Fruit fly (Drosophila melanogaster) whole organism, embryonic: ENCODE measurements around the gene CG14881.

Experiments used
- Aef1 ChIP-seq: fragments of 200-800 bp; sonication (Bioruptor generic); IDR thresholded peaks from 3 replicates; pipeline ENCODE4 v1.3.6; 2022; ENCODE audit warnings: missing biosample characterization, missing genetic modification characterization
- Antp ChIP-seq: fragments of 200-800 bp; sonication (Bioruptor generic); optimal IDR thresholded peaks from 3 replicates; lab custom pipeline; 2016; ENCODE audit warnings: missing biosample characterization, missing genetic modification characterization
- Bgb ChIP-seq: fragments of 200-800 bp; sonication (Bioruptor generic); IDR thresholded peaks from 2 replicates; pipeline ENCODE4 v1.3.6; 2022; ENCODE audit warnings: missing biosample characterization, missing genetic modification characterization; ENCODE audit not compliant: partially characterized antibody
- Blimp-1 ChIP-seq: fragments of 200-800 bp; sonication (Bioruptor generic); optimal IDR thresholded peaks from 3 replicates; lab custom pipeline; 2018; ENCODE audit warnings: missing biosample characterization, missing genetic modification characterization, mild to moderate bottlenecking, moderate library complexity, missing genetic modification reagents
- CG11085 ChIP-seq: fragments of 200-800 bp; sonication (Bioruptor generic); IDR thresholded peaks from 2 replicates; pipeline ENCODE4 v1.3.6; 2022; ENCODE audit warnings: missing biosample characterization, missing genetic modification characterization
- CG15696 ChIP-seq: fragments of 200-800 bp; sonication (Bioruptor generic); optimal IDR thresholded peaks from 2 replicates; lab custom pipeline; 2019; ENCODE audit warnings: missing biosample characterization, mild to moderate bottlenecking, missing genetic modification characterization, moderate library complexity
- CG16813 ChIP-seq: fragments of 200-800 bp; sonication (Bioruptor generic); IDR thresholded peaks from 3 replicates; pipeline ENCODE4 v1.3.6; 2022; ENCODE audit warnings: missing biosample characterization, missing genetic modification characterization; ENCODE audit not compliant: partially characterized antibody
- CG16815 ChIP-seq: fragments of 200-800 bp; sonication (Bioruptor generic); optimal IDR thresholded peaks from 3 replicates; lab custom pipeline; 2017; ENCODE audit warnings: missing biosample characterization, mild to moderate bottlenecking, missing genetic modification characterization
- CG18011 ChIP-seq: fragments of 200-800 bp; sonication (Bioruptor generic); optimal IDR thresholded peaks from 2 replicates; lab custom pipeline; 2017; ENCODE audit warnings: missing biosample characterization, missing genetic modification characterization, mild to moderate bottlenecking, moderate library complexity, missing genotype
- CG33213 ChIP-seq: fragments of 200-800 bp; sonication (Bioruptor generic); optimal IDR thresholded peaks from 3 replicates; lab custom pipeline; 2016; ENCODE audit warnings: missing biosample characterization, missing genetic modification characterization
- CG4424 ChIP-seq: fragments of 200-800 bp; sonication (Bioruptor generic); optimal IDR thresholded peaks from 3 replicates; lab custom pipeline; 2016; ENCODE audit warnings: missing biosample characterization, missing genetic modification characterization
- CG6272 ChIP-seq: fragments of 200-800 bp; sonication (Bioruptor generic); IDR thresholded peaks from 2 replicates; pipeline ENCODE4 v1.3.6; 2022; ENCODE audit warnings: missing biosample characterization, missing genetic modification characterization
- CG8765 ChIP-seq: fragments of 200-800 bp; sonication (Bioruptor generic); IDR thresholded peaks from 2 replicates; pipeline ENCODE4 v1.3.6; 2022; ENCODE audit warnings: missing biosample characterization, missing genetic modification characterization
- CrebB ChIP-seq: fragments of 200-800 bp; sonication (Bioruptor generic); optimal IDR thresholded peaks from 3 replicates; lab custom pipeline; 2018; ENCODE audit warnings: missing biosample characterization, mild to moderate bottlenecking, missing genetic modification characterization
- D ChIP-seq, 2 experiments: fragments of 200-800 bp in 1 of 2; fragments of >200 bp in 1 of 2; sonication (Bioruptor generic) in 1 of 2; optimal IDR thresholded peaks; 2 replicates in 1 of 2; 3 replicates in 1 of 2; lab custom pipeline; 2017; ENCODE audit warnings: mild to moderate bottlenecking in 1 of 2, missing biosample characterization in 1 of 2, missing genetic modification characterization in 1 of 2, missing genetic modification reagents in 1 of 2
- Fer1 ChIP-seq: fragments of 200-800 bp; sonication (Bioruptor generic); optimal IDR thresholded peaks from 2 replicates; lab custom pipeline; 2017; ENCODE audit warnings: missing biosample characterization, mild to moderate bottlenecking, missing genetic modification characterization
- Gsc ChIP-seq: fragments of 200-800 bp; sonication (Bioruptor generic); IDR thresholded peaks from 2 replicates; pipeline ENCODE4 v1.3.6; 2022; ENCODE audit warnings: missing biosample characterization, missing genetic modification characterization
- H15 ChIP-seq: fragments of 200-800 bp; sonication (Bioruptor generic); IDR thresholded peaks from 3 replicates; pipeline ENCODE4 v1.3.6; 2022; ENCODE audit warnings: missing biosample characterization, missing genetic modification characterization
- H2.0 ChIP-seq: fragments of 200-800 bp; sonication (Bioruptor generic); IDR thresholded peaks from 2 replicates; pipeline ENCODE4 v1.3.6; 2022; ENCODE audit warnings: missing biosample characterization, missing genetic modification characterization
- HmgZ ChIP-seq: fragments of 200-800 bp; sonication (Bioruptor generic); optimal IDR thresholded peaks from 2 replicates; lab custom pipeline; 2018; ENCODE audit warnings: missing biosample characterization, mild to moderate bottlenecking, missing genetic modification characterization
- MBD-R2 ChIP-seq: fragments of 200-800 bp; sonication (Bioruptor generic); IDR thresholded peaks from 2 replicates; pipeline ENCODE4 v1.3.6; 2022; ENCODE audit warnings: missing biosample characterization, missing genetic modification characterization
- Mes4 ChIP-seq: fragments of 200-800 bp; sonication (Bioruptor generic); optimal IDR thresholded peaks from 2 replicates; lab custom pipeline; 2016; ENCODE audit warnings: missing biosample characterization, missing genetic modification characterization
- Mrtf ChIP-seq: fragments of 200-800 bp; sonication (Bioruptor generic); IDR thresholded peaks from 3 replicates; pipeline ENCODE4 v1.3.6; 2022; ENCODE audit warnings: missing biosample characterization, missing genetic modification characterization
- Opbp ChIP-seq: fragments of 200-800 bp; sonication (Bioruptor generic); IDR thresholded peaks from 3 replicates; pipeline ENCODE4 v1.3.6; 2022; ENCODE audit warnings: missing biosample characterization, missing genetic modification characterization; ENCODE audit not compliant: partially characterized antibody
- Ptx1 ChIP-seq: fragments of 200-800 bp; sonication (Bioruptor generic); IDR thresholded peaks from 2 replicates; pipeline ENCODE4 v1.3.6; 2022; ENCODE audit warnings: missing biosample characterization, missing genetic modification characterization
- Sin3A ChIP-seq: fragments of >200 bp; optimal IDR thresholded peaks from 2 replicates; lab custom pipeline; 2018
- Ssrp ChIP-seq: fragments of 200-800 bp; sonication (Bioruptor generic); optimal IDR thresholded peaks from 2 replicates; lab custom pipeline; 2018; ENCODE audit warnings: missing biosample characterization, mild to moderate bottlenecking, missing genetic modification characterization, moderate library complexity
- Trl ChIP-seq, 3 experiments: fragments of >200 bp in 2 of 3; fragments of 200-800 bp in 1 of 3; sonication (Bioruptor generic) in 1 of 3; optimal IDR thresholded peaks; 2 replicates in 1 of 3; 3 replicates in 2 of 3; lab custom pipeline; 2016 to 2017; ENCODE audit warnings: missing biosample characterization in 1 of 3, missing genetic modification characterization in 1 of 3
- ara ChIP-seq: fragments of 200-800 bp; sonication (Bioruptor generic); IDR thresholded peaks from 2 replicates; pipeline ENCODE4 v1.3.6; 2022; ENCODE audit warnings: missing biosample characterization, missing genetic modification characterization
- bbx ChIP-seq: fragments of 200-800 bp; sonication (Bioruptor generic); IDR thresholded peaks from 2 replicates; pipeline ENCODE4 v1.3.6; 2022; ENCODE audit warnings: missing biosample characterization, missing genetic modification characterization; ENCODE audit not compliant: partially characterized antibody
- bcd ChIP-seq: fragments of 200-800 bp; sonication (Bioruptor generic); optimal IDR thresholded peaks from 2 replicates; lab custom pipeline; 2017; ENCODE audit warnings: missing biosample characterization, mild to moderate bottlenecking, missing genetic modification characterization
- cad ChIP-seq: fragments of >200 bp; optimal IDR thresholded peaks from 2 replicates; lab custom pipeline; 2017; ENCODE audit warnings: missing biosample characterization, missing genetic modification characterization
- ci ChIP-seq: fragments of 200-800 bp; sonication (Bioruptor generic); IDR thresholded peaks from 3 replicates; pipeline ENCODE4 v1.3.6; 2022; ENCODE audit warnings: missing biosample characterization, missing genetic modification characterization
- crc ChIP-seq: fragments of 200-800 bp; sonication (Bioruptor generic); optimal IDR thresholded peaks from 2 replicates; lab custom pipeline; 2016; ENCODE audit warnings: missing biosample characterization, missing genetic modification characterization
- danr ChIP-seq: fragments of 200-800 bp; sonication (Bioruptor generic); IDR thresholded peaks from 2 replicates; pipeline ENCODE4 v1.3.6; 2022; ENCODE audit warnings: missing biosample characterization, missing genetic modification characterization
- dati ChIP-seq: fragments of 200-800 bp; sonication (Bioruptor generic); IDR thresholded peaks from 2 replicates; pipeline ENCODE4 v1.3.6; 2022; ENCODE audit warnings: missing biosample characterization, missing genetic modification characterization
- exex ChIP-seq: fragments of 200-800 bp; sonication (Bioruptor generic); optimal IDR thresholded peaks from 4 replicates; lab custom pipeline; 2018; ENCODE audit warnings: missing biosample characterization, mild to moderate bottlenecking, missing genetic modification characterization, moderate library complexity
- gro ChIP-seq: fragments of 200-800 bp; sonication (Bioruptor generic); optimal IDR thresholded peaks from 2 replicates; lab custom pipeline; 2016; ENCODE audit warnings: missing biosample characterization, missing genetic modification characterization
- hth ChIP-seq: fragments of >200 bp; optimal IDR thresholded peaks from 2 replicates; lab custom pipeline; 2017; ENCODE audit warnings: inconsistent platforms
- ind ChIP-seq: fragments of 200-800 bp; sonication (Bioruptor generic); optimal IDR thresholded peaks from 3 replicates; lab custom pipeline; 2016; ENCODE audit warnings: missing biosample characterization, missing genetic modification characterization
- lab ChIP-seq: fragments of 200-800 bp; sonication (Bioruptor generic); optimal IDR thresholded peaks from 3 replicates; lab custom pipeline; 2017; ENCODE audit warnings: missing biosample characterization, missing genetic modification characterization, mild to moderate bottlenecking, moderate library complexity, missing genetic modification reagents
- mam ChIP-seq: fragments of 200-800 bp; sonication (Bioruptor generic); optimal IDR thresholded peaks from 3 replicates; lab custom pipeline; 2016; ENCODE audit warnings: missing biosample characterization, missing genetic modification characterization
- p53 ChIP-seq: fragments of 200-800 bp; sonication (Bioruptor generic); optimal IDR thresholded peaks from 2 replicates; lab custom pipeline; 2016; ENCODE audit warnings: missing biosample characterization, missing genetic modification characterization
- row ChIP-seq: fragments of 200-800 bp; sonication (Bioruptor generic); IDR thresholded peaks from 3 replicates; pipeline ENCODE4 v1.3.6; 2022; ENCODE audit warnings: missing biosample characterization, missing genetic modification characterization
- sens-2 ChIP-seq: fragments of 200-800 bp; sonication (Bioruptor generic); IDR thresholded peaks from 2 replicates; pipeline ENCODE4 v1.3.6; 2022; ENCODE audit warnings: missing biosample characterization, missing genetic modification characterization
- sima ChIP-seq: fragments of 200-800 bp; sonication (Bioruptor generic); optimal IDR thresholded peaks from 2 replicates; lab custom pipeline; 2016; ENCODE audit warnings: missing biosample characterization, missing genetic modification characterization
- sisA ChIP-seq: fragments of 200-800 bp; sonication (Bioruptor generic); IDR thresholded peaks from 2 replicates; pipeline ENCODE4 v1.3.6; 2022; ENCODE audit warnings: missing biosample characterization, missing genetic modification characterization
- slp2 ChIP-seq: fragments of 200-800 bp; sonication (Bioruptor generic); optimal IDR thresholded peaks from 2 replicates; lab custom pipeline; 2016; ENCODE audit warnings: missing biosample characterization, missing genetic modification characterization
- ssp ChIP-seq: fragments of 200-800 bp; sonication (Bioruptor generic); IDR thresholded peaks from 2 replicates; pipeline ENCODE4 v1.3.6; 2022; ENCODE audit warnings: missing biosample characterization, missing genetic modification characterization
- stc ChIP-seq: fragments of 200-800 bp; sonication (Bioruptor generic); IDR thresholded peaks from 2 replicates; pipeline ENCODE4 v1.3.6; 2022; ENCODE audit warnings: missing biosample characterization, missing genetic modification characterization
- ttk ChIP-seq: fragments of 200-800 bp; sonication (Bioruptor generic); IDR thresholded peaks from 2 replicates; pipeline ENCODE4 v2.1.2; 2022; ENCODE audit warnings: missing biosample characterization, missing genetic modification characterization
- wor ChIP-seq: fragments of 200-800 bp; sonication (Bioruptor generic); IDR thresholded peaks from 2 replicates; pipeline ENCODE4 v1.3.6; 2022; ENCODE audit warnings: missing biosample characterization, missing genetic modification characterization

The CG14881 gene

DNA sequence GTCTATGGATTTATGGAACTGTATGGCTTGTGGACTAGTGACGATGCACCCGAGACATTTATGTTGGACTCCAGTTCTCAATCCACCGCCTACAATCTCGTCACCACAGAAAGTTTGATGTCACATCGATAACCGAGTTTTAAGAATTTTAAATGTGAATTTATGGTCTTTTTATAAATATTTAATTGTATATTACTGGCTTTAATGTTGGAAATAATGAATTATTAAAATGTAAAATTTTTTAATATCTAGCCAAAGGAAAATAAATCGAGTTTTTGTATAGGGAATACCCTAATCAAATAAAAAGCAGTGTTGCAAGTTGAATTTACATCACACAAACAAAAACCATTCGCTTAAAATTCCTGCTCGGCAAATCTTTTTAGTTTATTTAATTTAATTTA, 2.0 kb upstream of the CG14881 start, which contains the start of gene Fntb (continued):
- TF ChIP-seq slp2 (GFP tag; lab: Kevin White, UChicago) (no peak), Ptx1 (GFP tag; lab: Robert Waterston, UW) (peak; percentile 73), Antp (no peak), Bgb (GFP tag; lab: Robert Waterston, UW) (no peak), cad (GFP tag; lab: Kevin White, UChicago) (no peak), sisA (GFP tag; lab: Robert Waterston, UW) (peak; percentile 66), row (GFP tag; lab: Robert Waterston, UW) (peak; percentile 90), Sin3A (lab: Kevin White, UChicago) (no peak), ind (GFP tag; lab: Kevin White, UChicago) (peak; percentile 72), Blimp-1 (GFP tag; lab: Kevin White, UChicago) (no peak), danr (GFP tag; lab: Robert Waterston, UW) (peak; percentile 36; the same call in 1 of the 2 replicates), CG8765 (no peak), crc (GFP tag; lab: Kevin White, UChicago) (no peak), ssp (GFP tag; lab: Robert Waterston, UW) (peak; percentile 44; the same call in 1 of the 2 replicates), Aef1 (peak; percentile 71), CG16815 (peak; percentile 45), CG6272 (peak; percentile 52; the same call in 1 of the 2 replicates), bbx (no peak), Fer1 (peak; percentile 73), Mes4 (GFP tag; lab: Kevin White, UChicago) (no peak), D (optimal IDR thresholded peaks at IDR 0.05; lab: Kevin White, UChicago) (no peak), D (GFP tag; optimal IDR thresholded peaks at IDR 0.05; lab: Kevin White, UChicago) (peak; percentile 57), H2.0 (GFP tag; lab: Robert Waterston, UW) (peak; percentile 39), CG16813 (GFP tag; lab: Robert Waterston, UW) (no peak), Ssrp (tag; lab: Kevin White, UChicago) (peak; percentile 75), wor (GFP tag; lab: Robert Waterston, UW) (no peak), sima (no peak), Gsc (GFP tag; lab: Robert Waterston, UW) (no peak), stc (GFP tag; lab: Robert Waterston, UW) (no peak), Trl (optimal IDR thresholded peaks at IDR 0.05; lab: Kevin White, UChicago) (no peak), Trl (GFP tag; optimal IDR thresholded peaks at IDR 0.05; lab: Kevin White, UChicago) (no peak), ttk (GFP tag; lab: Robert Waterston, UW) (peak; percentile 48; the same call in 1 of the 2 replicates), MBD-R2 (GFP tag; lab: Robert Waterston, UW) (peak; percentile 72), lab (GFP tag; lab: Kevin White, UChicago) (no peak), Opbp (no peak), CG33213 (GFP tag; lab: Kevin White, UChicago) (no peak), mam (GFP tag; lab: Kevin White, UChicago) (peak; percentile 46), CG15696 (tag; lab: Kevin White, UChicago) (peak; percentile 54), H15 (no peak), ci (peak; percentile 65; the same call in 2 of the 3 replicates), bcd (GFP tag; lab: Kevin White, UChicago) (no peak), hth (lab: Kevin White, UChicago) (no peak), exex (tag; lab: Kevin White, UChicago) (no peak), HmgZ (tag; lab: Kevin White, UChicago) (peak; percentile 72), CG18011 (peak; percentile 17), CG11085 (0 out of 2 replicates have a peak, but pooled peaks have one; percentile 15), CrebB (tag; lab: Kevin White, UChicago) (peak; percentile 62), Mrtf (GFP tag; lab: Robert Waterston, UW) (peak; percentile 22; the same call in 1 of the 3 replicates), CG4424 (peak; percentile 68), sens-2 (GFP tag; lab: Robert Waterston, UW) (no peak), gro (GFP tag; lab: Kevin White, UChicago) (no peak), ara (no peak), p53 (GFP tag; lab: Kevin White, UChicago) (no peak), dati (GFP tag; lab: Robert Waterston, UW) (no peak)
